Worm (Caenorhabditis elegans) whole organism, L4/young adult: ENCODE results near the gene math-28.

Experiments used
- W03F9.2 ChIP-seq: fragments of 150-350 bp; optimal IDR thresholded peaks from 2 replicates; lab custom pipeline; 2014; ENCODE audit warnings: missing biosample characterization, missing genetic modification characterization
- dao-5 ChIP-seq: sonication (generic microtip); optimal IDR thresholded peaks from 2 replicates; lab custom pipeline; 2016; ENCODE audit warnings: missing genotype, missing genetic modification characterization, moderate library complexity, missing compliant biosample characterization
- him-1 ChIP-seq: sonication (generic microtip); optimal IDR thresholded peaks from 2 replicates; lab custom pipeline; 2016; ENCODE audit warnings: missing genotype, missing genetic modification reagents, missing genetic modification characterization, missing compliant biosample characterization

Gene math-28

DNA sequence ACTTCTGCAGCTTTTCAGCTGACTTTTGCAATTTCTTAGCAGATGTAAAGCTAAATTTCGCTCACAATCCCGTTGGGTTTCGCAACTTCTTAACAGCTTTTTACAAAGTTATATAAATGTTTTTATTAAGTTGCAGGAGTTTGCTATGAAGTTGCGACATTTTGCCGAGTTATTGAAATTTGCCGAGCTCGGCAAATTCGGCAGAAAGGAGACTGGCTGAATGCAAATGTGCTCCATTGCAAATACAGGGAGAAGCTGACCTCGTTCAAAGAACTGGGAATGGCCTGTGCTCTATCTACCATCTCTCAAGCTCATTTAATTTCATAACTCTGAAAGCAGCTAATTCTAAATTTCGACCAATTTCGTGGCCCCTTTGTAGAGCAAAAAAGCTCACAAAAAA, 21.6 kb downstream of the math-28 start, which contains the start of gene C08F1.11:
TSS of gene C08F1.11 (minus strand) at position 101 of the 400 bp plus-strand sequence.
- TF ChIP-seq dao-5 (no peak), him-1 (tag; lab: Kevin White, UChicago) (no peak), W03F9.2 (tag; lab: Kevin White, UChicago) (no peak)

DNA sequence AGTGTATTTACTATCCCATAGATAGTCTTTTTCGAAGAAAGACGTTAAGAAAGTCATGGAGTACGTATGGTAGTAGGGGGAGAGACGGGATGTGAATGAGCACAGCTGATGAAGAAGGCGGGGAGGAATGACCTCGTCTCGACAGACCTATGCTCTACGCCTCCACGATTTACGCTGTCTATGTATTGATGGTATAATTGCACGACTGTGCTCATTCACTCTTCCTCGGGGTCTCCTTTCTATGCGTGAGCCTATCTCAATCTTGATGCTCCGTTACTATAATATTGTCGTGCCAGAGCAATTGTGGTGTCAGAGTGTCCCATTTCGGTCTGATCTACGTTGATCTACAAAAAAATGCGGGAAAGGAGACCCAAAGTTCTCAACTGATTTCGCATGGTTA, 23.0 kb downstream of the math-28 start, which contains the start of gene C08F1.10:
TSS of gene C08F1.10 (minus strand) at position 101 of the 400 bp plus-strand sequence.
- TF ChIP-seq dao-5 (no peak), W03F9.2 (tag; lab: Kevin White, UChicago) (no peak), him-1 (tag; lab: Kevin White, UChicago) (no peak)

DNA sequence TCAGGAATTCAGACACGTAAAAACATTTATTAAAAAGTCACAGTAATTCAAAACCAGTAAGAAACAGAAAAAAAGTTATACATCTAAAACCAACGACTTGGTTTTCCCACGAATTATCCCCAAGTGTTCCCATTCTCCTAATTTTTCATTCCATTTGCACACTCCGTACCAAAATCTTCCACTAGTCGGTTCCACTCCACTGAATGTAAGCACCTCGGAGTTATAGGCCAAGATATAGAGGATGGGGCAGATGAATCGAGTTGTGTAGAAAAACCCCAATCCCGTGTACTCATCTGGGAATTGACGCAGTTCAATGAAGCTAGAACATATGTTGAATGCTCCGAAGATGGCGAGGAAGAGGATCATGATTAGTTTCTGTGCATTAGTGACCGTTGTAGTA, 24.0 kb downstream of the math-28 start:
- TF ChIP-seq dao-5, result no peak
- no peak for TF ChIP-seq him-1 (tag; lab: Kevin White, UChicago)
- TF ChIP-seq W03F9.2 (tag; lab: Kevin White, UChicago), result no peak

DNA sequence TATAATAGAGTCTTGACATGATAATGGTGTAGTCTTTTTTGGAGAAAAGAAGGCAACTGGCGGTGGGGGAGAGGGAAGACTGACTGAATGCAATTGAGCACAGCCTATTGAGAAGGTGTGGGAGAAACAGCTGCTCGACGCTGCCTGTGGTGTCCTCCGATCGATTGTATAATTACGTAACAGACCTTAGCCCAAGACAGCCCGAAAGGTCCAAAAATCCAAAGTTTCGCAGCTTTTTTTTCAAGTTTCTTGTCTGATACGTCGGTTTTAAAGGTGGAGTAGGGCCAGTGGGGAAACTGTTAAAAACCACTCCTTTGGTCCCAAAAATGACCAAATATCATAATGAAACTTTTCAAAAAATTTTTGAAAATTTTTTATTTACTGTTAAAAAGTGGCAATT, 24.9 kb downstream of the math-28 start, which contains the start of the genes C08F1.6 and fbxb-13:
TSS of gene C08F1.6 (minus strand) at position 101 of the 400 bp plus-strand sequence.
TSS of gene fbxb-13 (plus strand) at position 191 of the 400 bp plus-strand sequence.
- TF ChIP-seq dao-5 (no peak), him-1 (tag; lab: Kevin White, UChicago) (no peak), W03F9.2 (tag; lab: Kevin White, UChicago) (no peak)

DNA sequence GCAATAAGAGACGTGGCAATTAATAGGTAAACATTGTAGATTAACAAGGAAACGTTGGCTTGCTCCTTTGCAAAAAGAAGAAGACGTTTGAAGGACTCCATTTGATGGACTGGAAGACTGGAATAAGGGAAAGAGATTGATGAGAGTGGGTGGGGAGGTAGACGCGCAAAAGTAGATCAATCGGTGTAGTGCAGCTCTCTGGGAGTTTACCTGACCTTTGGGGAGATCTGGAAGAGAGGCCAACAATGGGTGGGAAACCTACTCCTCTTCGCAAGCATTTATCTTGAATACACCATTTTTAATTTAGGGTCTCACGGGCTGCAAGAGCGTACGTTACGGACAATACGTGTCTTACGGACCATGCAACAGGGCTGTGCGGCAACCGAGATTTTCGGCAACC, 43.2 kb downstream of the math-28 start, which contains the start of gene C08F1.12:
TSS of gene C08F1.12 (minus strand) at position 101 of the 400 bp plus-strand sequence.
- TF ChIP-seq dao-5, result no peak
- TF ChIP-seq him-1 (tag; lab: Kevin White, UChicago), result no peak
- TF ChIP-seq W03F9.2 (tag; lab: Kevin White, UChicago), result no peak

DNA sequence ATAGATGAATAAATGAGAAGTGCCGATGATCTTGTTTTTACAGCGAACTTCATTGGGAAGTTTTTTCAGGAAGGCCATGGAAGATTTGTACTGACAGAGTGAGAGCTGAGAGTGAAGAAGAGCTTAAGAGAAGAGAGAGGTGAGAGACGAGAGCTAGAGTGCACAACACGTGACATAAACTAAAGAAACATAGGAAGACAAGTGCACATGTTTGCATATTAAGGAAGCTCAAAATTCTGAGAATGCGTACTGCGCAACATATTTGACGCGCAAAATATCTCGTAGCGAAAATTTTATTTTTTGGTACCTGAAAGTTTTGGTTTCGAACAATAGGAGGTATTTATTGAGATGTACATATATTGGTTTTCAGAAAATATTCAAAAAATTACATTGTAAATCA, 45.0 kb downstream of the math-28 start, which contains the start of gene C08F1.8:
TSS of gene C08F1.8 (minus strand) at position 101 of the 400 bp plus-strand sequence.
- TF ChIP-seq dao-5, result no peak
- TF ChIP-seq him-1 (tag; lab: Kevin White, UChicago), result no peak
- no peak for TF ChIP-seq W03F9.2 (tag; lab: Kevin White, UChicago)

DNA sequence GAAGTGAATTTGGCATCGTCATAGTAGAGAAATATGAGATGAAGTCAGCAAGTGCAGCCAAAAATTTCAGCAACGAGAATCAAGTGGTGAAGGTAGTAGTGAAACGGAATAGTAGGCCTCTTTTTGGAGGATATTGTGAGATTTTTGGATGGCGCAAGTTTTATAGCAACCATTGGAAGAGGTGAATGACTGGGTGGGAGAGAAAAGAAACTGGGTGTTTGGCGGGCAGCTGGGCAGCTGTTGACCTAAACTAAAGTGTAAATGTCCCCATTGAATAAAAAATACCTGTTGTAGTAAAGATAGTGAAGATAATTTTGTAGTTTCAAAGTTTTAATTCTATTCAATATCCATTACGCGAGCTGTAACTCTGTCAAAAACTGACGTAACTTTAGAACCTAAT, 52.9 kb downstream of the math-28 start:
- no peak for TF ChIP-seq him-1 (tag; lab: Kevin White, UChicago)
- no peak for TF ChIP-seq W03F9.2 (tag; lab: Kevin White, UChicago)
- TF ChIP-seq dao-5, result no peak
